Worm (Caenorhabditis elegans) whole organism, L4 larva: ENCODE measurements around the gene Y116A8A.4.
"Not testable (repeated sequence)": the region's sequence is repeated elsewhere in the genome, so short reads cannot be mapped to it uniquely, and the experiment has no call there.

Experiments used
- T26A8.4 ChIP-seq: fragments of 200-800 bp; sonication (Bioruptor generic); IDR thresholded peaks from 2 replicates; pipeline ENCODE4 v1.3.6; 2022; ENCODE audit warnings: missing genetic modification characterization, missing compliant biosample characterization
- ces-1 ChIP-seq: fragments of 150-350 bp; sonication (generic microtip); optimal IDR thresholded peaks from 4 replicates; lab custom pipeline; 2014; ENCODE audit warnings: missing biosample characterization, missing genetic modification reagents, missing genetic modification characterization
- fos-1 ChIP-seq: fragments of 150-350 bp; optimal IDR thresholded peaks from 2 replicates; lab custom pipeline; 2014; ENCODE audit warnings: missing biosample characterization, missing genetic modification characterization
- hlh-11 ChIP-seq: fragments of 200-800 bp; sonication (Bioruptor generic); optimal IDR thresholded peaks from 2 replicates; lab custom pipeline; 2018; ENCODE audit warnings: mild to moderate bottlenecking, missing genetic modification characterization, missing compliant biosample characterization
- mxl-3 ChIP-seq: fragments of 200-800 bp; sonication (Bioruptor generic); optimal IDR thresholded peaks from 2 replicates; lab custom pipeline; 2018; ENCODE audit warnings: mild to moderate bottlenecking, missing genetic modification characterization, missing compliant biosample characterization
- nhr-237 ChIP-seq: sonication (generic microtip); optimal IDR thresholded peaks from 2 replicates; lab custom pipeline; 2017; ENCODE audit warnings: missing biosample characterization, missing genetic modification characterization
- rbr-2 ChIP-seq: sonication (generic microtip); optimal IDR thresholded peaks from 2 replicates; lab custom pipeline; 2016; ENCODE audit warnings: missing genotype, missing genetic modification characterization, missing compliant biosample characterization
- ztf-7 ChIP-seq: fragments of 150-350 bp; optimal IDR thresholded peaks from 2 replicates; lab custom pipeline; 2014; ENCODE audit warnings: missing biosample characterization, missing genetic modification characterization

DNA sequence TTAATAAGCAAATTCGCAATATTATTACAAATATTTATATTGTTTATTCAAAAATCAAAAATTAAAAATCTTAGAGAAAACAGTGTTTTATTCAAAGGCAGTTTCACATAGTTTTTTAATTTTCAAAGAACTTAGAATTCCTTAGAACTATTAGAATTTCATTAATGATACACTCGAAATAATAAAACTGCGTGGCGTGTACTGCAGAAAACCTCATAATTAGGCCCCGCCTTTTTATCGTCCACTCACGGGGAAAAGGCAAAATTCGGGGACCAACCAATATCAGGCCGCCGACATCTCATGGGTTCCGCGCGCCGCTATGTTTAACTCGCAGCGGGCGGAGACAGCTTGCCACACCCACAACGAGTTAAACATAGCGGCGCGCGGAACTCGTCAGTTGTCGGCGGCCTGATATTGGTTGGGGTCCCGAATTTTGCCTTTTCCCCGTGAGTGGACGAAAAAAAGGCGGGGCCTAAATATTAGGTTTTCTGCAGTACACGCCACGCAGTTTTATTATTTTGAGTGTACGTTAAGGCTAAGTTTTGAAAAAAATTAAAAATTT, 25.3 kb upstream of the Y116A8A.4 start:
- TF ChIP-seq rbr-2 (tag; lab: Kevin White, UChicago); nhr-237 (tag; lab: Kevin White, UChicago); hlh-11 (tag; lab: Kevin White, UChicago); ztf-7 (tag; lab: Kevin White, UChicago); mxl-3; T26A8.4 (GFP tag; lab: Robert Waterston, UW); ces-1 (GFP tag; lab: Kevin White, UChicago); fos-1 (tag; lab: Kevin White, UChicago): not testable (repeated sequence)
